Worm (Caenorhabditis elegans): ENCODE data around the gene sri-18.

DNA sequence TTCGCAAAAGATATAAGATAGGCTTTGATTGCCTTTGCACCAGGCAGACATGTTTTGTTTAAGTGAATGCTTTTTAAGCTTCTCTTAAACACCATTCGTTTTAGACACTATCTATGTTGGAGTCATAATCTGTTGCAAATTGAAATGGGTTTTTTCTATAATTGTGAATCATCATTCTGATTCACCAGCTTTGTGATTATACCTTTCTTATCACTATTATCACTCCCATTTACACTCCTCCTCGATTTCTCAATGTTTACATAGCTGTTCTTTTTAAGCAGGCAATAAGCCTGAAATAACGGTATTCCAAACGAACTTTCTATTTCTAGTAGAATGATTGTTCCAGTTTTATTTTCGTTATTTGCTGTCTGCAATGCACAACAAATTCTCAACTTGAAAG, 36.7 kb upstream of the sri-18 start, which contains the start of gene B0024.4:
- no peak for TF ChIP-seq nhr-237 (tag; optimal IDR thresholded peaks at IDR 0.05)
- TF ChIP-seq dmd-4 (tag; optimal IDR thresholded peaks at IDR 0.05) = no peak
- TF ChIP-seq lin-13 (GFP tag; optimal IDR thresholded peaks at IDR 0.05) = no peak
- TF ChIP-seq fos-1 (tag; optimal IDR thresholded peaks at IDR 0.05) = no peak
- no peak for TF ChIP-seq egl-27 (tag; optimal IDR thresholded peaks at IDR 0.05)
- no peak for TF ChIP-seq ztf-4 (tag; optimal IDR thresholded peaks at IDR 0.05)
- no peak for TF ChIP-seq nhr-6 (tag; optimal IDR thresholded peaks at IDR 0.05)
